Fruit fly (Drosophila melanogaster) whole organism, embryonic: ENCODE data around the gene Sk1.

Experiments used
- Atf6 ChIP-seq: fragments of 200-800 bp; sonication (Bioruptor generic); IDR thresholded peaks from 2 replicates; pipeline ENCODE4 v1.3.6; 2022; ENCODE audit warnings: missing biosample characterization, missing genetic modification characterization
- CG10147 ChIP-seq: fragments of 200-800 bp; sonication (Bioruptor generic); optimal IDR thresholded peaks from 2 replicates; lab custom pipeline; 2019; ENCODE audit warnings: missing biosample characterization, mild to moderate bottlenecking, missing genetic modification characterization, moderate library complexity
- CG10209 ChIP-seq: fragments of 200-800 bp; sonication (Bioruptor generic); optimal IDR thresholded peaks from 3 replicates; lab custom pipeline; 2017; ENCODE audit warnings: missing biosample characterization, mild to moderate bottlenecking, missing genetic modification characterization, missing genetic modification reagents
- CG10366 ChIP-seq: fragments of 200-800 bp; sonication (Bioruptor generic); IDR thresholded peaks from 2 replicates; pipeline ENCODE4 v1.3.6; 2022; ENCODE audit warnings: missing biosample characterization, missing genetic modification characterization
- CG10654 ChIP-seq: fragments of 200-800 bp; sonication (Bioruptor generic); optimal IDR thresholded peaks from 2 replicates; lab custom pipeline; 2016; ENCODE audit warnings: missing biosample characterization, missing genetic modification characterization
- CG11247 ChIP-seq: fragments of 200-800 bp; sonication (Bioruptor generic); IDR thresholded peaks from 2 replicates; pipeline ENCODE4 v1.3.6; 2022; ENCODE audit warnings: missing biosample characterization, missing genetic modification characterization
- CG11695 ChIP-seq: fragments of 200-800 bp; sonication (Bioruptor generic); IDR thresholded peaks from 3 replicates; pipeline ENCODE4 v1.3.6; 2022; ENCODE audit warnings: missing biosample characterization, missing genetic modification characterization
- CG12104 ChIP-seq: fragments of 200-800 bp; sonication (Bioruptor generic); optimal IDR thresholded peaks from 3 replicates; lab custom pipeline; 2016; ENCODE audit warnings: missing biosample characterization, missing genetic modification characterization
- CG12155 ChIP-seq: fragments of 200-800 bp; sonication (Bioruptor generic); optimal IDR thresholded peaks from 3 replicates; lab custom pipeline; 2016; ENCODE audit warnings: missing biosample characterization, missing genetic modification characterization
- CG14441 ChIP-seq: fragments of 200-800 bp; sonication (Bioruptor generic); IDR thresholded peaks from 2 replicates; pipeline ENCODE4 v1.3.6; 2022; ENCODE audit warnings: missing biosample characterization, missing genetic modification characterization
- CG16813 ChIP-seq: fragments of 200-800 bp; sonication (Bioruptor generic); IDR thresholded peaks from 3 replicates; pipeline ENCODE4 v1.3.6; 2022; ENCODE audit warnings: missing biosample characterization, missing genetic modification characterization; ENCODE audit not compliant: partially characterized antibody
- CG17385 ChIP-seq: fragments of 200-800 bp; sonication (Bioruptor generic); optimal IDR thresholded peaks from 3 replicates; lab custom pipeline; 2018; ENCODE audit warnings: missing biosample characterization, mild to moderate bottlenecking, missing genetic modification characterization
- CG31365 ChIP-seq: fragments of 200-800 bp; sonication (Bioruptor generic); optimal IDR thresholded peaks from 2 replicates; lab custom pipeline; 2018; ENCODE audit warnings: missing biosample characterization, mild to moderate bottlenecking, missing genetic modification characterization
- CG31388 ChIP-seq: fragments of 200-800 bp; sonication (Bioruptor generic); optimal IDR thresholded peaks from 2 replicates; lab custom pipeline; 2016; ENCODE audit warnings: missing biosample characterization, missing genetic modification characterization
- CG3726 ChIP-seq: fragments of 200-800 bp; sonication (Bioruptor generic); IDR thresholded peaks from 3 replicates; pipeline ENCODE4, ENCODE4 v1.3.6; 2022; ENCODE audit warnings: missing biosample characterization, missing genetic modification characterization
- CG4328 ChIP-seq: fragments of 200-800 bp; sonication (Bioruptor generic); optimal IDR thresholded peaks from 3 replicates; lab custom pipeline; 2017; ENCODE audit warnings: missing biosample characterization, missing genetic modification reagents, missing genetic modification characterization
- CG4707 ChIP-seq: fragments of 200-800 bp; sonication (Bioruptor generic); optimal IDR thresholded peaks from 2 replicates; lab custom pipeline; 2018; ENCODE audit warnings: missing biosample characterization, mild to moderate bottlenecking, missing genetic modification characterization, moderate library complexity
- CG5180 ChIP-seq: fragments of 200-800 bp; sonication (Bioruptor generic); optimal IDR thresholded peaks from 3 replicates; lab custom pipeline; 2017; ENCODE audit warnings: missing biosample characterization, missing genetic modification characterization, mild to moderate bottlenecking, moderate library complexity, missing genetic modification reagents
- CG5245 ChIP-seq: fragments of 200-800 bp; sonication (Bioruptor generic); optimal IDR thresholded peaks from 3 replicates; lab custom pipeline; 2016; ENCODE audit warnings: missing biosample characterization, missing genetic modification characterization
- CG6791 ChIP-seq: fragments of 200-800 bp; sonication (Bioruptor generic); IDR thresholded peaks from 3 replicates; pipeline ENCODE4 v1.3.6; 2022; ENCODE audit warnings: missing biosample characterization, missing genetic modification characterization; ENCODE audit not compliant: partially characterized antibody
- CG7271 ChIP-seq: fragments of 200-800 bp; sonication (Bioruptor generic); optimal IDR thresholded peaks from 2 replicates; lab custom pipeline; 2018; ENCODE audit warnings: missing biosample characterization, mild to moderate bottlenecking, missing genetic modification characterization, moderate library complexity
- CG8290 ChIP-seq, 3 experiments: fragments of 200-800 bp; sonication (Bioruptor generic); optimal IDR thresholded peaks; 2 replicates each; lab custom pipeline; 2016 to 2019; ENCODE audit warnings: missing biosample characterization in 3 of 3, missing genetic modification characterization in 3 of 3, mild to moderate bottlenecking in 2 of 3, moderate library complexity in 1 of 3
- CG8478 ChIP-seq: fragments of >200 bp; optimal IDR thresholded peaks from 2 replicates; lab custom pipeline; 2018
- CG9817 ChIP-seq: fragments of 200-800 bp; sonication (Bioruptor generic); optimal IDR thresholded peaks from 2 replicates; lab custom pipeline; 2018; ENCODE audit warnings: missing biosample characterization, mild to moderate bottlenecking, missing genetic modification characterization, moderate library complexity
- Dbx ChIP-seq: fragments of 200-800 bp; sonication (Bioruptor generic); IDR thresholded peaks from 3 replicates; pipeline ENCODE4 v1.3.6; 2022; ENCODE audit warnings: missing biosample characterization, missing genetic modification characterization
- Dll ChIP-seq: fragments of 200-800 bp; sonication (Bioruptor generic); IDR thresholded peaks from 4 replicates; pipeline ENCODE4 v1.3.6; 2022; ENCODE audit warnings: missing biosample characterization, missing genetic modification characterization; ENCODE audit not compliant: partially characterized antibody
- E2f2 ChIP-seq: fragments of 200-800 bp; sonication (Bioruptor generic); IDR thresholded peaks from 2 replicates; pipeline ENCODE4 v1.3.6; 2022; ENCODE audit warnings: missing biosample characterization, missing genetic modification characterization
- Eip74EF ChIP-seq, 2 experiments: fragments of 200-800 bp in 1 of 2; fragments of >200 bp in 1 of 2; sonication (Bioruptor generic) in 1 of 2; optimal IDR thresholded peaks; 2 replicates each; lab custom pipeline; 2017 to 2019; ENCODE audit warnings: missing biosample characterization in 2 of 2, missing genetic modification characterization in 2 of 2, mild to moderate bottlenecking in 1 of 2, moderate library complexity in 1 of 2
- Gsc ChIP-seq: fragments of 200-800 bp; sonication (Bioruptor generic); IDR thresholded peaks from 2 replicates; pipeline ENCODE4 v1.3.6; 2022; ENCODE audit warnings: missing biosample characterization, missing genetic modification characterization
- HLH3B ChIP-seq: fragments of 200-800 bp; sonication (Bioruptor generic); IDR thresholded peaks from 2 replicates; pipeline ENCODE4 v1.3.6; 2022; ENCODE audit warnings: missing biosample characterization, missing genetic modification characterization
- HLH54F ChIP-seq: fragments of 200-800 bp; sonication (Bioruptor generic); optimal IDR thresholded peaks from 3 replicates; lab custom pipeline; 2016; ENCODE audit warnings: missing biosample characterization, missing genetic modification characterization
- Kr ChIP-seq: fragments of 200-800 bp; sonication (Bioruptor generic); optimal IDR thresholded peaks from 2 replicates; lab custom pipeline; 2017; ENCODE audit warnings: missing biosample characterization, mild to moderate bottlenecking, missing genetic modification characterization
- Lpt ChIP-seq: fragments of >200 bp; optimal IDR thresholded peaks from 2 replicates; lab custom pipeline; 2018; ENCODE audit warnings: missing biosample characterization, missing genetic modification characterization
- Mes4 ChIP-seq: fragments of 200-800 bp; sonication (Bioruptor generic); optimal IDR thresholded peaks from 2 replicates; lab custom pipeline; 2016; ENCODE audit warnings: missing biosample characterization, missing genetic modification characterization
- NC2β ChIP-seq: fragments of 200-800 bp; sonication (Bioruptor generic); optimal IDR thresholded peaks from 2 replicates; lab custom pipeline; 2016; ENCODE audit warnings: missing biosample characterization, missing genetic modification characterization
- NfI ChIP-seq: fragments of 200-800 bp; sonication (Bioruptor generic); optimal IDR thresholded peaks from 3 replicates; lab custom pipeline; 2018; ENCODE audit warnings: missing biosample characterization, mild to moderate bottlenecking, missing genetic modification characterization, moderate library complexity
- Rfx ChIP-seq: fragments of 200-800 bp; sonication (Bioruptor generic); IDR thresholded peaks from 2 replicates; pipeline ENCODE4 v1.3.6; 2022; ENCODE audit warnings: missing biosample characterization, missing genetic modification characterization
- Sox100B ChIP-seq: fragments of 200-800 bp; sonication (Bioruptor generic); optimal IDR thresholded peaks from 3 replicates; lab custom pipeline; 2018; ENCODE audit warnings: missing biosample characterization, mild to moderate bottlenecking, missing genetic modification characterization
- Sox102F ChIP-seq: fragments of 200-800 bp; sonication (Bioruptor generic); optimal IDR thresholded peaks from 2 replicates; lab custom pipeline; 2018; ENCODE audit warnings: missing biosample characterization, mild to moderate bottlenecking, missing genetic modification characterization, moderate library complexity
- Ssrp ChIP-seq: fragments of 200-800 bp; sonication (Bioruptor generic); optimal IDR thresholded peaks from 2 replicates; lab custom pipeline; 2018; ENCODE audit warnings: missing biosample characterization, mild to moderate bottlenecking, missing genetic modification characterization, moderate library complexity
- Taf1 ChIP-seq: fragments of 200-800 bp; sonication (Bioruptor generic); IDR thresholded peaks from 2 replicates; pipeline ENCODE4 v1.3.6; 2022; ENCODE audit warnings: missing biosample characterization, missing genetic modification characterization
- ara ChIP-seq: fragments of 200-800 bp; sonication (Bioruptor generic); IDR thresholded peaks from 2 replicates; pipeline ENCODE4 v1.3.6; 2022; ENCODE audit warnings: missing biosample characterization, missing genetic modification characterization
- bab2 ChIP-seq: fragments of 200-800 bp; sonication (Bioruptor generic); optimal IDR thresholded peaks from 2 replicates; lab custom pipeline; 2016; ENCODE audit warnings: missing biosample characterization, missing genetic modification characterization
- pzg ChIP-seq: fragments of 200-800 bp; sonication (Bioruptor generic); optimal IDR thresholded peaks from 3 replicates; lab custom pipeline; 2018; ENCODE audit warnings: missing biosample characterization, mild to moderate bottlenecking, missing genetic modification characterization, moderate library complexity
- ranshi ChIP-seq: fragments of 200-800 bp; sonication (Bioruptor generic); IDR thresholded peaks from 2 replicates; pipeline ENCODE4 v1.3.6; 2022; ENCODE audit warnings: missing biosample characterization, missing genetic modification characterization
- stwl ChIP-seq: fragments of 200-800 bp; sonication (Bioruptor generic); optimal IDR thresholded peaks from 3 replicates; lab custom pipeline; 2018; ENCODE audit warnings: missing biosample characterization, mild to moderate bottlenecking, missing genetic modification characterization, moderate library complexity
- tap ChIP-seq: fragments of 200-800 bp; optimal IDR thresholded peaks from 3 replicates; lab custom pipeline; 2019; ENCODE audit warnings: missing biosample characterization, mild to moderate bottlenecking, missing genetic modification characterization, moderate library complexity
- unc-4 ChIP-seq: fragments of 200-800 bp; sonication (Bioruptor generic); IDR thresholded peaks from 2 replicates; pipeline ENCODE4 v1.3.6; 2022; ENCODE audit warnings: missing biosample characterization, missing genetic modification characterization; ENCODE audit not compliant: partially characterized antibody

Gene Sk1

dm6 chrX:11454189-11454882, 12.0 kb downstream of the Sk1 start, which contains the start of the genes Evi5 and HP5 (continued):
- TF ChIP-seq CG16813 (GFP tag; lab: Robert Waterston, UW) (peak; percentile 56; the same call in 2 of the 3 replicates), CG4328 (GFP tag; lab: Kevin White, UChicago) (no peak), HLH54F (GFP tag; lab: Kevin White, UChicago) (peak; percentile 56), Kr (GFP tag; lab: Kevin White, UChicago) (no peak), Mes4 (no peak), CG12104 (GFP tag; lab: Kevin White, UChicago) (no peak), Lpt (GFP tag; lab: Kevin White, UChicago) (no peak), CG12155 (GFP tag; lab: Kevin White, UChicago) (peak; percentile 44), NC2β (GFP tag; lab: Kevin White, UChicago) (peak; percentile 24), CG5180 (no peak), CG17385 (GFP tag; lab: Kevin White, UChicago) (no peak), Dll (GFP tag; lab: Robert Waterston, UW) (peak; percentile 47; the same call in 2 of the 4 replicates), CG10366 (GFP tag; lab: Robert Waterston, UW) (peak; percentile 62), ara (GFP tag; lab: Robert Waterston, UW) (no peak), CG4707 (GFP tag; lab: Kevin White, UChicago) (peak; percentile 61), bab2 (GFP tag; lab: Kevin White, UChicago) (peak; percentile 31), CG10209 (GFP tag; lab: Kevin White, UChicago) (no peak), CG10147 (GFP tag; lab: Kevin White, UChicago) (no peak), ranshi (GFP tag; lab: Robert Waterston, UW) (peak; percentile 73; the same call in 1 of the 2 replicates), NfI (GFP tag; lab: Kevin White, UChicago) (peak; percentile 12), CG3726 (no peak), Dbx (GFP tag; lab: Robert Waterston, UW) (no peak; the same call in 2 of the 3 replicates), CG10654 (GFP tag; lab: Kevin White, UChicago) (peak; percentile 7), Sox102F (GFP tag; lab: Kevin White, UChicago) (no peak), pzg (GFP tag; lab: Kevin White, UChicago) (peak; percentile 81), Atf6 (GFP tag; lab: Robert Waterston, UW) (peak; percentile 49; the same call in 1 of the 2 replicates), tap (tag; lab: Kevin White, UChicago) (no peak), CG11695 (GFP tag; lab: Robert Waterston, UW) (0 out of 3 replicates have a peak, but pooled peaks have one; percentile 21), E2f2 (GFP tag; lab: Robert Waterston, UW) (peak; percentile 53), CG8478 (no peak), CG31388 (GFP tag; lab: Kevin White, UChicago) (no peak), CG8290 (GFP tag; optimal IDR thresholded peaks at IDR 0.05; lab: Kevin White, UChicago) (peak; percentile 23), CG8290 (tag; optimal IDR thresholded peaks at IDR 0.05; lab: Kevin White, UChicago) (peak in 1 of 2 experiments; percentile 51), CG6791 (GFP tag; lab: Robert Waterston, UW) (peak; percentile 63; the same call in 1 of the 3 replicates), stwl (tag; lab: Kevin White, UChicago) (peak; percentile 37), HLH3B (GFP tag; lab: Robert Waterston, UW) (peak; percentile 24; the same call in 1 of the 2 replicates), Ssrp (tag; lab: Kevin White, UChicago) (peak; percentile 2), Taf1 (GFP tag; lab: Robert Waterston, UW) (peak; percentile 54; the same call in 1 of the 2 replicates), Rfx (GFP tag; lab: Robert Waterston, UW) (peak; percentile 81), CG14441 (GFP tag; lab: Robert Waterston, UW) (peak; percentile 74; the same call in 1 of the 2 replicates), Gsc (GFP tag; lab: Robert Waterston, UW) (peak; percentile 24; the same call in 1 of the 2 replicates), CG11247 (GFP tag; lab: Robert Waterston, UW) (peak; percentile 51; the same call in 1 of the 2 replicates), CG7271 (no peak), CG5245 (peak; percentile 29), Eip74EF (GFP tag; optimal IDR thresholded peaks at IDR 0.05; lab: Kevin White, UChicago) (no peak), Sox100B (GFP tag; lab: Kevin White, UChicago) (no peak), CG9817 (tag; lab: Kevin White, UChicago) (peak; percentile 48), CG31365 (tag; lab: Kevin White, UChicago) (no peak), unc-4 (GFP tag; lab: Robert Waterston, UW) (peak; percentile 35; the same call in 1 of the 2 replicates)
